Worm (Caenorhabditis elegans) whole organism, L3 larva: Measurements from ENCODE around the gene T15B7.15.

Experiments used
- ZK546.5 ChIP-seq: sonication (generic microtip); optimal IDR thresholded peaks from 2 replicates; lab custom pipeline; 2017; ENCODE audit warnings: missing biosample characterization, missing genetic modification characterization
- aly-2 ChIP-seq: fragments of 150-350 bp; optimal IDR thresholded peaks from 2 replicates; lab custom pipeline; 2014; ENCODE audit warnings: missing biosample characterization, missing genetic modification characterization
- ama-1 ChIP-seq: fragments of 150-350 bp; optimal IDR thresholded peaks from 2 replicates; lab custom pipeline; 2018
- ceh-82 ChIP-seq: fragments of 150-350 bp; optimal IDR thresholded peaks from 2 replicates; lab custom pipeline; 2014; ENCODE audit warnings: missing biosample characterization, missing genetic modification characterization
- ceh-9 ChIP-seq: sonication (generic microtip); optimal IDR thresholded peaks from 2 replicates; lab custom pipeline; 2018; ENCODE audit warnings: missing biosample characterization, missing genetic modification characterization
- daf-12 ChIP-seq: fragments of 150-350 bp; optimal IDR thresholded peaks from 2 replicates; lab custom pipeline; 2014; ENCODE audit warnings: missing biosample characterization, missing genetic modification reagents, missing genetic modification characterization
- egl-5 ChIP-seq: fragments of 150-350 bp; optimal IDR thresholded peaks from 2 replicates; lab custom pipeline; 2017; ENCODE audit warnings: missing biosample characterization, missing genetic modification reagents, missing genetic modification characterization, inconsistent platforms
- elt-1 ChIP-seq: fragments of 150-350 bp; optimal IDR thresholded peaks from 2 replicates; lab custom pipeline; 2014; ENCODE audit warnings: missing biosample characterization, missing genetic modification characterization
- elt-2 ChIP-seq: sonication (generic microtip); optimal IDR thresholded peaks from 2 replicates; lab custom pipeline; 2016; ENCODE audit warnings: missing genetic modification reagents, mild to moderate bottlenecking, missing genetic modification characterization, missing compliant biosample characterization
- elt-3 ChIP-seq, 3 experiments: fragments of 150-350 bp in 1 of 3; sonication (generic microtip) in 2 of 3; optimal IDR thresholded peaks; 2 replicates in 2 of 3; 4 replicates in 1 of 3; lab custom pipeline; 2014 to 2017; ENCODE audit warnings: missing biosample characterization in 3 of 3, missing genetic modification characterization in 3 of 3
- fkh-10 ChIP-seq: sonication (generic microtip); optimal IDR thresholded peaks from 2 replicates; lab custom pipeline; 2017; ENCODE audit warnings: missing biosample characterization, missing genetic modification reagents, missing genetic modification characterization
- fkh-2 ChIP-seq: fragments of 150-350 bp; optimal IDR thresholded peaks from 2 replicates; lab custom pipeline; 2014; ENCODE audit warnings: missing biosample characterization, missing genetic modification reagents, missing genetic modification characterization
- fos-1 ChIP-seq: fragments of 150-350 bp; optimal IDR thresholded peaks from 2 replicates; lab custom pipeline; 2014; ENCODE audit warnings: missing biosample characterization, missing genetic modification characterization
- hmg-11 ChIP-seq: sonication (generic microtip); optimal IDR thresholded peaks from 2 replicates; lab custom pipeline; 2016; ENCODE audit warnings: missing genetic modification characterization, missing compliant biosample characterization
- lin-15B ChIP-seq: fragments of 150-350 bp; optimal IDR thresholded peaks from 2 replicates; lab custom pipeline; 2014; ENCODE audit warnings: missing biosample characterization, missing genetic modification characterization
- lin-39 ChIP-seq: fragments of 150-350 bp; optimal IDR thresholded peaks from 2 replicates; lab custom pipeline; 2018; ENCODE audit warnings: missing biosample characterization, missing genetic modification reagents, missing genetic modification characterization
- mdl-1 ChIP-seq: fragments of 150-350 bp; optimal IDR thresholded peaks from 2 replicates; lab custom pipeline; 2014; ENCODE audit warnings: missing biosample characterization, missing genetic modification characterization
- mml-1 ChIP-seq: fragments of 150-350 bp; sonication (generic microtip); optimal IDR thresholded peaks from 3 replicates; lab custom pipeline; 2014; ENCODE audit warnings: missing biosample characterization, missing genetic modification characterization
- nfya-1 ChIP-seq: sonication (generic microtip); optimal IDR thresholded peaks from 2 replicates; lab custom pipeline; 2017; ENCODE audit warnings: missing genetic modification characterization, mild to moderate bottlenecking, missing compliant biosample characterization, antibody characterized with exemption, moderate library complexity; ENCODE audit not compliant: insufficient read depth
- nhr-12 ChIP-seq: fragments of 150-350 bp; optimal IDR thresholded peaks from 2 replicates; lab custom pipeline; 2014; ENCODE audit warnings: missing biosample characterization, missing genetic modification characterization
- nhr-23 ChIP-seq: fragments of 150-350 bp; optimal IDR thresholded peaks from 2 replicates; lab custom pipeline; 2014; ENCODE audit warnings: missing biosample characterization, missing genetic modification reagents, missing genetic modification characterization
- nhr-237 ChIP-seq: fragments of 150-350 bp; optimal IDR thresholded peaks from 2 replicates; lab custom pipeline; 2014; ENCODE audit warnings: missing biosample characterization, missing genetic modification characterization
- nhr-25 ChIP-seq: sonication (generic microtip); optimal IDR thresholded peaks from 2 replicates; lab custom pipeline; 2017; ENCODE audit warnings: missing biosample characterization, missing genetic modification characterization
- nhr-43 ChIP-seq: sonication (generic microtip); optimal IDR thresholded peaks from 2 replicates; lab custom pipeline; 2016; ENCODE audit warnings: mild to moderate bottlenecking, missing genetic modification characterization, missing compliant biosample characterization; ENCODE audit not compliant: poor library complexity, severe bottlenecking
- pha-4 ChIP-seq: fragments of 150-350 bp; optimal IDR thresholded peaks from 2 replicates; lab custom pipeline; 2014; ENCODE audit warnings: missing biosample characterization, missing genetic modification reagents, missing genetic modification characterization
- sea-2 ChIP-seq: fragments of 150-350 bp; sonication (generic microtip); optimal IDR thresholded peaks from 4 replicates; lab custom pipeline; 2014; ENCODE audit warnings: missing biosample characterization, missing genetic modification reagents, missing genetic modification characterization
- skn-1 ChIP-seq: fragments of 150-350 bp; optimal IDR thresholded peaks from 2 replicates; lab custom pipeline; 2014; ENCODE audit warnings: missing biosample characterization, missing genetic modification characterization
- snpc-4 ChIP-seq: fragments of 150-350 bp; optimal IDR thresholded peaks from 2 replicates; lab custom pipeline; 2014; ENCODE audit warnings: missing biosample characterization, missing genetic modification characterization
- tbx-2 ChIP-seq: sonication (generic microtip); optimal IDR thresholded peaks from 2 replicates; lab custom pipeline; 2016; ENCODE audit warnings: mild to moderate bottlenecking, missing genetic modification characterization, missing compliant biosample characterization
- unc-39 ChIP-seq: sonication (generic microtip); optimal IDR thresholded peaks from 4 replicates; lab custom pipeline; 2017; ENCODE audit warnings: missing biosample characterization, missing genetic modification characterization
- zag-1 ChIP-seq: fragments of 150-350 bp; optimal IDR thresholded peaks from 2 replicates; lab custom pipeline; 2014; ENCODE audit warnings: missing biosample characterization, missing genetic modification characterization
- ztf-11 ChIP-seq: fragments of 150-350 bp; optimal IDR thresholded peaks from 2 replicates; lab custom pipeline; 2014; ENCODE audit warnings: missing biosample characterization, missing genetic modification characterization
- ztf-4 ChIP-seq: fragments of 150-350 bp; optimal IDR thresholded peaks from 2 replicates; lab custom pipeline; 2014; ENCODE audit warnings: missing biosample characterization, missing genetic modification characterization

T15B7.15 gene

DNA sequence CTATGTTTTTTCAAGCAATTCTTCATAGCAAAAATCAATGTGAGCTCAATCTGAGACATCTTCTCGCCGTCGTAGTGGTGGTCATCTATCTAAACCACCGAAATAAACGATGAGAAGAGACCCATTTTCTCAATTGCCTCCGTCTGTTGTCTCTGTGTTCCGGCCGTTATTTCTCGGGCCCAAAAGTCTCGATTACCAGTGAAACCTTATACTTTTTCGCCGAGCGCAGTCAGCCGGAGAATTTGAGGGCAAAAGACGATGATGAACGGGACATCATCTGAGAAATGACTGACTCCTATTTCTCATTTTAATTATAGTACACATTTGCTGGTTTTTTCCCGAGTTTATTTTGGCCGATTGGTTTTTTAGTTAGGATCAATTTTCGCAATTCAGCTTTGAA, 37.3 kb upstream of the T15B7.15 start:
- TF ChIP-seq ceh-9, result no peak
- TF ChIP-seq hmg-11 (tag; lab: Kevin White, UChicago), result peak; percentile 7
- no peak for TF ChIP-seq mdl-1 (tag; lab: Kevin White, UChicago)
- no peak for TF ChIP-seq pha-4 (tag; lab: Kevin White, UChicago)
- TF ChIP-seq nhr-12 (tag; lab: Kevin White, UChicago), result no peak

DNA sequence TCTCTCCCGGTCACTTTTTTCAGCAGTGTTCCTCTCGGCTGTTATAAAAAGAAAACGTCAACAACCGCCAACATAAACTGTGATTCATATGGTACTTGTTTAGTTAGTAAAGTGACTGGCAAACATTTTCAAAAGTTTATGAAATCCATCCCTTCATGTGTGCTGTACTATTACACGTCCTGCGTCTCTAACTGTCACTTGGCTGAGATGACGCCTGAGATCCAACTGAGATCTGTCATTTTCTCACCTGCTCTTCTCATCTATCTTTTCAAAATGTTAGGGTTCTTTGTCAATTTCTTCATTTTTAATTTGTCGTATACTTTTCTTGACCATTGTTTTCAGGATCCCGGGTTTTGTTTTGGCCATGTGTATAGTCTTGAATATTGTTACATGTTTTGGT, 36.3 kb upstream of the T15B7.15 start:
- TF ChIP-seq pha-4 (tag; lab: Kevin White, UChicago) (peak; percentile 35), unc-39 (tag; lab: Kevin White, UChicago) (no peak), lin-15B (tag; lab: Kevin White, UChicago) (no peak), egl-5 (tag; lab: Kevin White, UChicago) (no peak), nhr-23 (tag; lab: Kevin White, UChicago) (no peak), ztf-4 (no peak)

DNA sequence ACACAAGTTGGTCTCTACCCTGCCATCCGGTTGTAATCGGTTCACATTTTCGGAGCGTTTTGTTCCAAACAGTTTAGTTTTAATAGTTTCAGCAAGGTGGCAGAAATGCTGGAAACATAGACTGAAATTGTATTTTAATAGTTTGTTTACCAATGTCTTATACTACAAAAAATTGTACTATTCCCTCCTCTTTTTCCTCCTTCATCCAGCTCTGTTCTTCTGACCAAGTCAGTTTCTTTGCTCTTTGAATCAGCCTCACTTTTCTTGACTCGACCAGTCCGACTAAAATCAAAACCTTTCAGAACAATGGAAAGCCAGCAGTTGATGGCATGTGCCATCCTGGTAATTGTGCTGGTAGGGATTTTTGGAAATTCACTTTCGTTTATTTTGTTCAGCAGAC, 31.5 kb upstream of the T15B7.15 start, which contains the start of gene frpr-18:
Gene frpr-18 (plus strand): TSS at position 301 of the 400 bp plus-strand sequence.
- TF ChIP-seq unc-39 (tag; lab: Kevin White, UChicago), result no peak
- no peak for TF ChIP-seq mml-1
- TF ChIP-seq egl-5 (tag; lab: Kevin White, UChicago), result no peak
- no peak for TF ChIP-seq ztf-4

DNA sequence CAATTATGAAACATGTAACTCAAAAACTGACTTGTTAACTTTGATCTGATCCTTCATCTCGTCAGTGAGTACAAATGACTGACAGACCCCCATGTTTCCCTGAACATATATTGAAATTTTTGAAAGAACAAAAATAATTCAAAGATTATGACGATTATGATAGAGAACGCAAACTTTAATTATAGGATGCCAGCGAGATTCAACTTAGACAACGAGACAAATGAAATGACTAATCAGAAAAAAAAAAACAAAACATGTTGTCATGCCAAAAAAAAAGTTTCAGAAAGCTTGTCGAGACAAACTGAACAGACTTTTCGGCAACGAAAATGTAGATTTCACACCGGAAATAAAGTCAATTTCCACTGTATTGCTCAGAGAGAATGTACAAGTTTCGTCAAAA, 16.2 kb upstream of the T15B7.15 start, which contains the start of gene gpa-10:
Gene gpa-10 (minus strand): TSS at position 101 of the 400 bp plus-strand sequence.
- no peak for TF ChIP-seq nhr-25 (tag; lab: Kevin White, UChicago)
- TF ChIP-seq zag-1 (tag; lab: Kevin White, UChicago), result no peak
- no peak for TF ChIP-seq fkh-2 (tag; lab: Kevin White, UChicago)
- no peak for TF ChIP-seq elt-3 (tag; optimal IDR thresholded peaks at IDR 0.05; lab: Kevin White, UChicago)
- TF ChIP-seq tbx-2 (tag; lab: Kevin White, UChicago), result no peak
- no peak for TF ChIP-seq nhr-43 (tag; lab: Kevin White, UChicago)
- TF ChIP-seq hmg-11 (tag; lab: Kevin White, UChicago), result no peak
- TF ChIP-seq nhr-237 (tag; lab: Kevin White, UChicago), result no peak
- TF ChIP-seq fos-1 (tag; lab: Kevin White, UChicago), result no peak

DNA sequence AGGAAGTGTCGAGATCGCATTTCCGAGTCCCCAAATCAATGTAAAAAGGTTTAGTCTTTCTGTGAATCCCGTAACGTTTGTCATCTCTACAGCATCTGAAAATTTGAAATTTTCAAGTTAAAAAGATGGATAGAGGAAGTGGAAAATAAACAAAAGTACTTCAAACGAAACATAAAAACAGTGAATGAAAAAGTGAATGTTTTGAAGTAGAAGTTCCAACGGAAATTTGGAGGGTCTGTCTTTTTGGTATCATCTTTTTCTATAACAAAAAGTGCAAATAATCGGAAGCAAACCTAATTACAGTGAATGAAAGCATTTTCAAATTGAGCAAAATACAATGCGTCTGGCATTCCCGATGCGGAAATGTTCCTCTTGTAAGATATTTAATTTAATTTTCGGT, 8.0 kb upstream of the T15B7.15 start, which contains the start of gene lgc-54:
Gene lgc-54 (minus strand): TSS at position 101 of the 400 bp plus-strand sequence.
- TF ChIP-seq elt-2 (tag; lab: Kevin White, UChicago), result no peak
- no peak for TF ChIP-seq lin-15B (tag; lab: Kevin White, UChicago)
- TF ChIP-seq fkh-10, result no peak
- TF ChIP-seq mml-1, result no peak
- no peak for TF ChIP-seq skn-1 (tag; lab: Kevin White, UChicago)
- no peak for TF ChIP-seq pha-4 (tag; lab: Kevin White, UChicago)
- no peak for TF ChIP-seq elt-3 (tag; optimal IDR thresholded peaks at IDR 0.05; lab: Kevin White, UChicago)
- TF ChIP-seq fkh-2 (tag; lab: Kevin White, UChicago), result no peak
- TF ChIP-seq hmg-11 (tag; lab: Kevin White, UChicago), result no peak
- TF ChIP-seq zag-1 (tag; lab: Kevin White, UChicago), result no peak
- no peak for TF ChIP-seq snpc-4
- no peak for TF ChIP-seq sea-2 (GFP tag; lab: Kevin White, UChicago)
- TF ChIP-seq aly-2, result no peak
- no peak for TF ChIP-seq nhr-237 (tag; lab: Kevin White, UChicago)

DNA sequence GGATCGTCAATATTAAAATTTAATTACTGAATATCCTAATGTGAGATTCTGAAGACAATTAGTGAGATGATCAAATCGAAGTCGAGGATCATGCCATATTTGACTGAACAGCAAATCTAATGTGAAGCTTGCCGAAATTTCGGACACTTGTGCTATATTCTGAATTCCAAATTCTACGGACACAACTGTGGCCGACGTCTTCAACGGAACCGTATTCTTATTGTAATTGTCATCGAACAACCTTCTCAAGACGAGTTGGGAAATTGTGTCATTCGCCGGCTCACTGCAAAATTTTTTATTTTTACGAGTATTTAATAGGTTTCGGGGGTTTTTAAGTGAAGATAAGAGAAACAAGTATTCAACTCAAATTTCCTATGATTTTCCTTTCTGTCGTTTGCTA, 4.0 kb upstream of the T15B7.15 start, which contains the start of gene T15B7.1:
Gene T15B7.1 (plus strand): TSS at position 301 of the 400 bp plus-strand sequence.
- TF ChIP-seq elt-2 (tag; lab: Kevin White, UChicago), result no peak
- no peak for TF ChIP-seq daf-12 (tag; lab: Kevin White, UChicago)
- TF ChIP-seq mml-1, result no peak
- TF ChIP-seq nhr-12 (tag; lab: Kevin White, UChicago), result no peak
- TF ChIP-seq unc-39 (tag; lab: Kevin White, UChicago), result no peak
- no peak for TF ChIP-seq lin-39 (tag; lab: Kevin White, UChicago)
- TF ChIP-seq pha-4 (tag; lab: Kevin White, UChicago), result no peak
- TF ChIP-seq ceh-82 (tag; lab: Kevin White, UChicago), result no peak
- TF ChIP-seq fkh-10, result no peak
- TF ChIP-seq elt-1 (tag; lab: Kevin White, UChicago), result no peak
- TF ChIP-seq ZK546.5 (tag; lab: Kevin White, UChicago), result no peak
- no peak for TF ChIP-seq ztf-11
- TF ChIP-seq ama-1 (lab: Kevin White, UChicago), result no peak
- TF ChIP-seq ceh-9, result no peak
- no peak for TF ChIP-seq zag-1 (tag; lab: Kevin White, UChicago)
- TF ChIP-seq hmg-11 (tag; lab: Kevin White, UChicago), result no peak
- TF ChIP-seq nfya-1 (tag; lab: Kevin White, UChicago), result no peak
